Worm (Caenorhabditis elegans): Measurements from ENCODE around the gene rheb-1.

DNA sequence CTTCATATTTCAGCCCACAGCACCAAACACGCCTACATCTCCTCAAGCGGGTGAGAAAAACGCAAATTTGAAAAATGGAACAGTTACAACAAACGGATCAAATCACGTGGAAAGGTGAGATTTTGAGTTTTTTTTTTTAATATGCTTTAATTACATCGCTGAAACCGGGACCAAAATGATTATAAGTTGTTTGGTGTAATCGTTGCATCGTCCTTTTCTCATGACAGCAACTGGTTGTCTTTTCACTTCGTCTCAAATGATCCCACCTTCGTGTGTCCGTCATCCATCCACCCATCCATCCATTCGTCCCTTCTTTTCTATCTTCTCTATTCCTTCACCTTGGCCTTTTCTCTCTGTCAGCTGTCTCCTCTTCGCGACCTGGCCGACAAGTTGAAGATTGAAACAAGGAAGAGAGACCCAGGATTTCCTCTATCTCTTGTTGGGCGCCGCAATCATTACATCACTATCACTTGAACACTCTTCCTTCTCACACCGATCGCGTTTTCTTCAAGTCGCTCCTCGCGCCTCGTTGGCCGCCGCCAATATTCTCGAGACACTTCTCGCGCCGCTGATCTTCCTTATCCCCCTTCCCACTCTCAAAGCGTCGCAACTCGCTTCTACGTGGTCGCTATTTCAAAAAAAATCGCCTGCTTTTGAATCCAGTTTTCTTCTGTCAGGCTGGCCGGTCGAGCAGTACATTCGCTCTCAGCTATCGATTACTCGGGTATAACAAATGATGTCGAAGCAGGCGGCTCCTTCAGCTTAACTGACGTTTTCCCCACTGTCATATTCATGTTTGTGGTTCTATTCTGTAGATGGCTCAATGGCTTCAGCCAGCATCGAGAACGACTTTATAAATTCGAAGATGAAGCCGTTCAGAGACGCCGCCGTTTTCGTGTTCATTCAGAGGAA lies 1.6 kb upstream of the rheb-1 start:
- TF ChIP-seq C17E4.6 (GFP tag; IDR thresholded peaks at IDR 0.05), result no peak
- TF ChIP-seq mxl-1 (tag; optimal IDR thresholded peaks at IDR 0.05), result no peak
- no peak for TF ChIP-seq F57A8.1 (GFP tag; optimal IDR thresholded peaks at IDR 0.05)
- TF ChIP-seq aptf-2 (GFP tag; conservative IDR thresholded peaks at IDR 0.05), result no peak
- TF ChIP-seq Y56A3A.18 (GFP tag; IDR thresholded peaks at IDR 0.05), result no peak
- no peak for TF ChIP-seq bed-2 (GFP tag; IDR thresholded peaks at IDR 0.05)
- no peak for TF ChIP-seq hsf-1 (GFP tag; IDR thresholded peaks at IDR 0.05)
- no peak for TF ChIP-seq madf-6 (GFP tag; IDR thresholded peaks at IDR 0.05)
- no peak for TF ChIP-seq B0261.1 (tag; optimal IDR thresholded peaks at IDR 0.05)
- no peak for TF ChIP-seq rpc-1 (optimal IDR thresholded peaks at IDR 0.05)
- no peak for TF ChIP-seq rpc-1 (tag; optimal IDR thresholded peaks at IDR 0.05)
